Worm (Caenorhabditis elegans): ENCODE results near the gene hsp-90.

The hsp-90 gene

ce11 chrV:14723020-14723419 lies 38.3 kb downstream of the hsp-90 start, which contains the start of gene R08A2.7:
R08A2.7 (plus strand) TSS chrV:14723320.
- TF ChIP-seq nhr-237 (tag; optimal IDR thresholded peaks at IDR 0.05) (no peak), flh-1 (GFP tag; optimal IDR thresholded peaks at IDR 0.05) (no peak), lin-32 (GFP tag; optimal IDR thresholded peaks at IDR 0.05) (no peak), nhr-28 (tag; optimal IDR thresholded peaks at IDR 0.05) (no peak), nhr-76 (tag; optimal IDR thresholded peaks at IDR 0.05) (no peak), ceh-39 (tag; optimal IDR thresholded peaks at IDR 0.05) (no peak), M03D4.4 (tag; optimal IDR thresholded peaks at IDR 0.05) (no peak), snpc-4 (tag; optimal IDR thresholded peaks at IDR 0.05) (no peak), ceh-43 (GFP tag; optimal IDR thresholded peaks at IDR 0.05) (no peak), hlh-1 (tag; optimal IDR thresholded peaks at IDR 0.05) (no peak), mep-1 (tag; optimal IDR thresholded peaks at IDR 0.05) (no peak), drap-1 (GFP tag; optimal IDR thresholded peaks at IDR 0.05) (no peak), unc-39 (tag; optimal IDR thresholded peaks at IDR 0.05) (no peak), mab-5 (tag; optimal IDR thresholded peaks at IDR 0.05) (no peak), lsy-2 (tag; optimal IDR thresholded peaks at IDR 0.05) (no peak), ztf-11 (tag; optimal IDR thresholded peaks at IDR 0.05) (no peak), lin-13 (tag; optimal IDR thresholded peaks at IDR 0.05) (no peak)

- TF ChIP-seq nhr-28 (tag; optimal IDR thresholded peaks at IDR 0.05) = no peak
- TF ChIP-seq sem-2 (GFP tag; optimal IDR thresholded peaks at IDR 0.05) = no peak
- no peak for TF ChIP-seq ceh-43 (GFP tag; optimal IDR thresholded peaks at IDR 0.05)
- TF ChIP-seq lin-13 (tag; optimal IDR thresholded peaks at IDR 0.05) = no peak
- no peak for TF ChIP-seq elt-1 (tag; optimal IDR thresholded peaks at IDR 0.05; ENCODE audit: borderline replicate concordance, insufficient read depth)
- TF ChIP-seq drap-1 (GFP tag; optimal IDR thresholded peaks at IDR 0.05) = no peak
- no peak for TF ChIP-seq hlh-1 (tag; optimal IDR thresholded peaks at IDR 0.05)
- no peak for TF ChIP-seq flh-1 (GFP tag; optimal IDR thresholded peaks at IDR 0.05)
- no peak for TF ChIP-seq ces-1 (GFP tag; optimal IDR thresholded peaks at IDR 0.05)
- TF ChIP-seq cnd-1 (tag; optimal IDR thresholded peaks at IDR 0.05) = no peak
- TF ChIP-seq elt-3 (tag; optimal IDR thresholded peaks at IDR 0.05) = no peak
- no peak for TF ChIP-seq mep-1 (tag; optimal IDR thresholded peaks at IDR 0.05)
- TF ChIP-seq lin-32 (GFP tag; optimal IDR thresholded peaks at IDR 0.05) = no peak
- TF ChIP-seq nhr-237 (tag; optimal IDR thresholded peaks at IDR 0.05) = no peak
- TF ChIP-seq nhr-2 (tag; optimal IDR thresholded peaks at IDR 0.05) = no peak
These were observed 40.7 kb downstream of the hsp-90 start for ce11 chrV:14725409-14725808.

- TF ChIP-seq pha-4 (tag; optimal IDR thresholded peaks at IDR 0.05) = no peak
- no peak for TF ChIP-seq mep-1 (tag; optimal IDR thresholded peaks at IDR 0.05)
- TF ChIP-seq tbx-8 (GFP tag; optimal IDR thresholded peaks at IDR 0.05) = no peak
- TF ChIP-seq flh-1 (GFP tag; optimal IDR thresholded peaks at IDR 0.05) = no peak
- TF ChIP-seq nhr-28 (tag; optimal IDR thresholded peaks at IDR 0.05) = no peak
- TF ChIP-seq unc-120 (tag; optimal IDR thresholded peaks at IDR 0.05; ENCODE audit: poor library complexity, severe bottlenecking) = no peak
- TF ChIP-seq nhr-12 (tag; optimal IDR thresholded peaks at IDR 0.05) = no peak
- TF ChIP-seq ztf-11 (tag; optimal IDR thresholded peaks at IDR 0.05) = no peak
- no peak for TF ChIP-seq cnd-1 (tag; optimal IDR thresholded peaks at IDR 0.05)
These were observed 41.9 kb downstream of the hsp-90 start, which contains the start of gene Y50E8A.1 for ce11 chrV:14726596-14726995. Y50E8A.1 (plus strand) TSS chrV:14726896.

- no peak for TF ChIP-seq nhr-12 (tag; optimal IDR thresholded peaks at IDR 0.05)
- TF ChIP-seq mls-2 (tag; optimal IDR thresholded peaks at IDR 0.05) = no peak
- no peak for TF ChIP-seq ceh-43 (GFP tag; optimal IDR thresholded peaks at IDR 0.05)
- TF ChIP-seq snpc-4 (tag; optimal IDR thresholded peaks at IDR 0.05) = no peak
- TF ChIP-seq ceh-39 (tag; optimal IDR thresholded peaks at IDR 0.05) = no peak
- no peak for TF ChIP-seq nhr-237 (tag; optimal IDR thresholded peaks at IDR 0.05)
- no peak for TF ChIP-seq sptf-1 (tag; optimal IDR thresholded peaks at IDR 0.05)
- TF ChIP-seq tbx-8 (GFP tag; optimal IDR thresholded peaks at IDR 0.05) = no peak
- TF ChIP-seq sem-2 (GFP tag; optimal IDR thresholded peaks at IDR 0.05) = no peak
- TF ChIP-seq ham-2 (GFP tag; optimal IDR thresholded peaks at IDR 0.05) = no peak
- TF ChIP-seq lsy-2 (tag; optimal IDR thresholded peaks at IDR 0.05) = no peak
- no peak for TF ChIP-seq unc-62 (GFP tag; optimal IDR thresholded peaks at IDR 0.05)
- TF ChIP-seq ceh-83 (GFP tag; optimal IDR thresholded peaks at IDR 0.05) = no peak
- no peak for TF ChIP-seq blmp-1 (tag; optimal IDR thresholded peaks at IDR 0.05)
- TF ChIP-seq drap-1 (GFP tag; optimal IDR thresholded peaks at IDR 0.05) = no peak
- no peak for TF ChIP-seq mab-5 (tag; optimal IDR thresholded peaks at IDR 0.05)
- TF ChIP-seq lin-32 (GFP tag; optimal IDR thresholded peaks at IDR 0.05) = no peak
These were observed 44.0 kb downstream of the hsp-90 start, which contains the start of gene Y50E8A.2 for ce11 chrV:14728754-14729153. Y50E8A.2 (minus strand) TSS chrV:14728854.

Measured in whole organism, mixed stage, embryonic.